Worm (Caenorhabditis elegans) whole organism, mixed stage, embryonic: ENCODE results near the gene exo-1.

ENCODE experiments used
- ces-1 ChIP-seq: fragments of 150-350 bp; optimal IDR thresholded peaks from 2 replicates; lab custom pipeline; 2014; ENCODE audit warnings: missing biosample characterization, missing genetic modification reagents, missing genetic modification characterization
- elt-1 ChIP-seq: sonication (generic microtip); optimal IDR thresholded peaks from 2 replicates; lab custom pipeline; 2017; ENCODE audit warnings: missing genetic modification characterization, mild to moderate bottlenecking, missing compliant biosample characterization, antibody characterized with exemption, moderate library complexity, borderline replicate concordance; ENCODE audit not compliant: insufficient read depth
- lin-32 ChIP-seq: fragments of 200-800 bp; sonication (Bioruptor generic); optimal IDR thresholded peaks from 2 replicates; lab custom pipeline; 2018; ENCODE audit warnings: mild to moderate bottlenecking, missing genetic modification characterization, missing compliant biosample characterization
- nhr-76 ChIP-seq: sonication (generic microtip); optimal IDR thresholded peaks from 2 replicates; lab custom pipeline; 2017; ENCODE audit warnings: missing biosample characterization, missing genetic modification characterization
- unc-120 ChIP-seq: sonication (generic microtip); optimal IDR thresholded peaks from 2 replicates; lab custom pipeline; 2017; ENCODE audit warnings: missing genetic modification characterization, missing compliant biosample characterization; ENCODE audit not compliant: poor library complexity, severe bottlenecking
- unc-62 ChIP-seq: fragments of 150-350 bp; optimal IDR thresholded peaks from 2 replicates; lab custom pipeline; 2014; ENCODE audit warnings: missing biosample characterization, missing genetic modification reagents, missing genetic modification characterization

DNA sequence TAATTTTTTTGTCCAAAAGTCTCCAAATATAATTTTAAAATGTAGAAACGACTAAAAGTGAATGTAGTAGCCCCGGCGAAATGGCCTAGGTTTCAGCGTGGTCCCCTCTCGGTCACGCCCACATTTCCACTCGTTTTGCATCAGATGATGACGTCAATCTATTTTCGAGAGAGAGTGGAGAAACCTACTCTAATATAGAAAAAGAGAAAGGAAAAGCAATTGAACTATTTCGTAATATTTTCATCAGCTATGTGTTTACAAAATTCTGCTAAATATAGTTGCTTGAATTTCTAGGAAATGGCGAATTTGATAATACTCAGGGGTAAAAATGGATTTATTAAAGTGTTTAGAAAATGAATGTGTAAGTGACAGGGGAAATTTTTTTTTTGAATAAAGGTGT is 32.5 kb downstream of the exo-1 start:
- TF ChIP-seq unc-62 (GFP tag; lab: Kevin White, UChicago) = no peak
- TF ChIP-seq unc-120 (tag; lab: Kevin White, UChicago) = no peak
- TF ChIP-seq lin-32 (GFP tag; lab: Kevin White, UChicago) = no peak
- TF ChIP-seq elt-1 (tag; lab: Kevin White, UChicago) = no peak
- TF ChIP-seq ces-1 = peak; percentile 26
- TF ChIP-seq nhr-76 (tag; lab: Kevin White, UChicago) = no peak
